Worm (Caenorhabditis elegans) whole organism, L4 larva: ENCODE results near the gene Y39B6A.5.
A peak's percentile ranks its signal among the peaks of the same experiment; 100 is the strongest.

ENCODE experiments used
- R02D3.7 ChIP-seq: fragments of 150-350 bp; sonication (generic microtip); optimal IDR thresholded peaks from 3 replicates; lab custom pipeline; 2014; ENCODE audit warnings: missing biosample characterization, missing genetic modification characterization
- T20F7.1 ChIP-seq: fragments of 200-800 bp; sonication (Bioruptor generic); optimal IDR thresholded peaks from 2 replicates; lab custom pipeline; 2018; ENCODE audit warnings: mild to moderate bottlenecking, missing genetic modification characterization, missing compliant biosample characterization
- Y48G9A.11 ChIP-seq: fragments of 200-800 bp; sonication (Bioruptor generic); IDR thresholded peaks from 2 replicates; pipeline ENCODE4 v1.3.6; 2022; ENCODE audit warnings: missing genetic modification reagents, missing genetic modification characterization, missing compliant biosample characterization
- Y5F2A.4 ChIP-seq: fragments of 200-800 bp; sonication (Bioruptor generic); optimal IDR thresholded peaks from 2 replicates; lab custom pipeline; 2018; ENCODE audit warnings: mild to moderate bottlenecking, missing genetic modification characterization, missing compliant biosample characterization
- Y75B8A.6 ChIP-seq: fragments of 200-800 bp; sonication (Bioruptor generic); IDR thresholded peaks from 2 replicates; pipeline ENCODE4 v1.3.6; 2022; ENCODE audit warnings: missing genetic modification reagents, missing genetic modification characterization, missing compliant biosample characterization
- aha-1 ChIP-seq: fragments of 150-350 bp; peaks from one replicate; lab custom pipeline; 2014; ENCODE audit warnings: missing biosample characterization, missing genetic modification characterization
- ama-1 ChIP-seq: fragments of 150-350 bp; optimal IDR thresholded peaks from 2 replicates; lab custom pipeline; 2014; ENCODE audit warnings: inconsistent platforms, mixed read lengths
- attf-4 ChIP-seq: sonication (generic microtip); optimal IDR thresholded peaks from 3 replicates; lab custom pipeline; 2017; ENCODE audit warnings: missing biosample characterization, missing genetic modification characterization
- ceh-28 ChIP-seq: fragments of 150-350 bp; optimal IDR thresholded peaks from 2 replicates; lab custom pipeline; 2014; ENCODE audit warnings: missing biosample characterization, missing genetic modification reagents, missing genetic modification characterization
- ceh-82 ChIP-seq: sonication (generic microtip); optimal IDR thresholded peaks from 2 replicates; lab custom pipeline; 2017; ENCODE audit warnings: missing biosample characterization, missing genetic modification characterization
- cey-2 ChIP-seq: sonication (generic microtip); optimal IDR thresholded peaks from 3 replicates; lab custom pipeline; 2017; ENCODE audit warnings: missing genetic modification characterization, mild to moderate bottlenecking, missing compliant biosample characterization, antibody characterized with exemption, borderline replicate concordance; ENCODE audit not compliant: insufficient read depth
- daf-12 ChIP-seq: fragments of 150-350 bp; optimal IDR thresholded peaks from 2 replicates; lab custom pipeline; 2014; ENCODE audit warnings: missing biosample characterization, missing genetic modification reagents, missing genetic modification characterization
- daf-16 ChIP-seq, 3 experiments: sonication (generic microtip); optimal IDR thresholded peaks; 2 replicates each; lab custom pipeline; 2016 to 2017; ENCODE audit warnings: missing genetic modification characterization in 3 of 3, missing genetic modification reagents in 3 of 3, mild to moderate bottlenecking in 2 of 3, missing compliant biosample characterization in 2 of 3, missing biosample characterization in 1 of 3, moderate library complexity in 1 of 3
- dpl-1 ChIP-seq: fragments of 150-350 bp; optimal IDR thresholded peaks from 2 replicates; lab custom pipeline; 2014; ENCODE audit warnings: missing biosample characterization, missing genetic modification reagents, missing genetic modification characterization
- dve-1 ChIP-seq: sonication (generic microtip); optimal IDR thresholded peaks from 2 replicates; lab custom pipeline; 2017; ENCODE audit warnings: antibody characterized with exemption, mild to moderate bottlenecking, missing genetic modification characterization, missing compliant biosample characterization; ENCODE audit not compliant: insufficient read depth
- fos-1 ChIP-seq: fragments of 150-350 bp; optimal IDR thresholded peaks from 2 replicates; lab custom pipeline; 2014; ENCODE audit warnings: missing biosample characterization, missing genetic modification characterization
- gei-8 ChIP-seq: fragments of 200-800 bp; sonication (Bioruptor generic); optimal IDR thresholded peaks from 2 replicates; lab custom pipeline; 2018; ENCODE audit warnings: mild to moderate bottlenecking, missing genetic modification characterization, missing compliant biosample characterization
- hlh-11 ChIP-seq: fragments of 200-800 bp; sonication (Bioruptor generic); optimal IDR thresholded peaks from 2 replicates; lab custom pipeline; 2018; ENCODE audit warnings: mild to moderate bottlenecking, missing genetic modification characterization, missing compliant biosample characterization
- hlh-30 ChIP-seq: sonication (generic microtip); optimal IDR thresholded peaks from 2 replicates; lab custom pipeline; 2017; ENCODE audit warnings: antibody characterized with exemption, mild to moderate bottlenecking, missing genetic modification characterization, missing compliant biosample characterization; ENCODE audit not compliant: insufficient read depth
- hmg-1.1 ChIP-seq: fragments of 200-800 bp; sonication (Bioruptor generic); IDR thresholded peaks from 2 replicates; pipeline ENCODE4 v1.3.6; 2022; ENCODE audit warnings: missing genetic modification reagents, missing genetic modification characterization, missing compliant biosample characterization
- lim-7 ChIP-seq: fragments of 200-800 bp; sonication (Bioruptor generic); IDR thresholded peaks from 2 replicates; pipeline ENCODE4 v1.3.6; 2022; ENCODE audit warnings: missing genetic modification characterization, missing compliant biosample characterization
- lin-15B ChIP-seq: fragments of 150-350 bp; sonication (generic microtip); optimal IDR thresholded peaks from 3 replicates; lab custom pipeline; 2014; ENCODE audit warnings: missing biosample characterization, missing genetic modification characterization
- lin-38 ChIP-seq: fragments of 200-800 bp; sonication (Bioruptor generic); IDR thresholded peaks from 2 replicates; pipeline ENCODE4 v1.3.6; 2022; ENCODE audit warnings: missing genetic modification reagents, missing genetic modification characterization, missing compliant biosample characterization
- lsy-2 ChIP-seq, 2 experiments: fragments of 150-350 bp in 1 of 2; sonication (generic microtip) in 1 of 2; optimal IDR thresholded peaks; 2 replicates each; lab custom pipeline; 2014 to 2017; ENCODE audit warnings: missing biosample characterization in 2 of 2, missing genetic modification characterization in 2 of 2
- madf-5 ChIP-seq, 2 experiments: fragments of 200-800 bp; sonication (Bioruptor generic); IDR thresholded peaks; 2 replicates each; pipeline ENCODE4 v1.3.6; 2022; ENCODE audit warnings: missing compliant biosample characterization in 2 of 2, missing genetic modification characterization in 2 of 2
- mdt-29 ChIP-seq: fragments of 200-800 bp; sonication (Bioruptor generic); IDR thresholded peaks from 2 replicates; pipeline ENCODE4 v1.3.6; 2022; ENCODE audit warnings: missing genetic modification reagents, missing genetic modification characterization, missing compliant biosample characterization
- mep-1 ChIP-seq: fragments of 150-350 bp; sonication (generic microtip); optimal IDR thresholded peaks from 3 replicates; lab custom pipeline; 2014; ENCODE audit warnings: missing biosample characterization, missing genetic modification characterization
- mes-2 ChIP-seq: sonication (generic microtip); optimal IDR thresholded peaks from 2 replicates; lab custom pipeline; 2016; ENCODE audit warnings: missing genotype, mild to moderate bottlenecking, missing genetic modification characterization, missing compliant biosample characterization; ENCODE audit not compliant: poor library complexity, severe bottlenecking
- mxl-2 ChIP-seq: fragments of 200-800 bp; sonication (Bioruptor generic); conservative IDR thresholded peaks from 2 replicates; pipeline ENCODE4 v1.3.6; 2022; ENCODE audit warnings: missing genetic modification reagents, missing genetic modification characterization, missing compliant biosample characterization
- nhr-11 ChIP-seq: fragments of 150-350 bp; optimal IDR thresholded peaks from 2 replicates; lab custom pipeline; 2014; ENCODE audit warnings: missing biosample characterization, missing genetic modification characterization
- nhr-25 ChIP-seq: sonication (generic microtip); optimal IDR thresholded peaks from 2 replicates; lab custom pipeline; 2017; ENCODE audit warnings: missing genetic modification characterization, mild to moderate bottlenecking, missing compliant biosample characterization, antibody characterized with exemption, moderate library complexity, borderline replicate concordance; ENCODE audit not compliant: insufficient read depth
- nhr-6 ChIP-seq: fragments of 150-350 bp; optimal IDR thresholded peaks from 2 replicates; lab custom pipeline; 2014; ENCODE audit warnings: missing biosample characterization, missing genetic modification characterization
- pha-4 ChIP-seq, 2 experiments: fragments of 150-350 bp in 1 of 2; fragments of 200-800 bp in 1 of 2; sonication (Bioruptor generic) in 1 of 2; IDR thresholded peaks in 1 of 2; optimal IDR thresholded peaks in 1 of 2; 2 replicates each; pipeline versions ENCODE4 v1.3.6 to Lab custom; 2014 to 2022; ENCODE audit warnings: missing genetic modification characterization in 2 of 2, missing genetic modification reagents in 2 of 2, missing biosample characterization in 1 of 2, missing compliant biosample characterization in 1 of 2
- php-3 ChIP-seq: fragments of 200-800 bp; sonication (Bioruptor generic); IDR thresholded peaks from 2 replicates; pipeline ENCODE4 v1.3.6; 2022; ENCODE audit warnings: missing genetic modification reagents, missing genetic modification characterization, missing compliant biosample characterization
- rbr-2 ChIP-seq: sonication (generic microtip); optimal IDR thresholded peaks from 2 replicates; lab custom pipeline; 2016; ENCODE audit warnings: missing genotype, missing genetic modification characterization, missing compliant biosample characterization
- set-16 ChIP-seq: fragments of 200-800 bp; sonication (Bioruptor generic); IDR thresholded peaks from 2 replicates; pipeline ENCODE4 v1.3.6; 2022; ENCODE audit warnings: missing genetic modification reagents, missing genetic modification characterization, missing compliant biosample characterization
- skn-1 ChIP-seq: fragments of 150-350 bp; optimal IDR thresholded peaks from 2 replicates; lab custom pipeline; 2014; ENCODE audit warnings: missing biosample characterization, missing genetic modification characterization
- unc-130 ChIP-seq: sonication (generic microtip); optimal IDR thresholded peaks from 2 replicates; lab custom pipeline; 2016; ENCODE audit warnings: missing genetic modification reagents, missing genetic modification characterization, missing compliant biosample characterization
- unc-62 ChIP-seq, 3 experiments: fragments of 150-350 bp in 1 of 3; sonication (generic microtip); optimal IDR thresholded peaks in 2 of 3; peaks in 1 of 3; 1 replicate in 1 of 3; 2 replicates in 2 of 3; lab custom pipeline; 2014 to 2017; ENCODE audit warnings: missing biosample characterization in 3 of 3, missing genetic modification characterization in 3 of 3, missing genetic modification reagents in 3 of 3, missing genotype in 1 of 3
- zfp-2 ChIP-seq: sonication (generic microtip); optimal IDR thresholded peaks from 2 replicates; lab custom pipeline; 2016; ENCODE audit warnings: mild to moderate bottlenecking, missing genetic modification characterization, missing compliant biosample characterization
- zfp-3 ChIP-seq: fragments of 200-800 bp; sonication (Bioruptor generic); conservative IDR thresholded peaks from 2 replicates; pipeline ENCODE4 v1.3.6; 2022; ENCODE audit warnings: missing genetic modification reagents, missing genetic modification characterization, missing compliant biosample characterization
- ztf-7 ChIP-seq: fragments of 150-350 bp; optimal IDR thresholded peaks from 2 replicates; lab custom pipeline; 2014; ENCODE audit warnings: missing biosample characterization, missing genetic modification characterization

The Y39B6A.5 gene

DNA sequence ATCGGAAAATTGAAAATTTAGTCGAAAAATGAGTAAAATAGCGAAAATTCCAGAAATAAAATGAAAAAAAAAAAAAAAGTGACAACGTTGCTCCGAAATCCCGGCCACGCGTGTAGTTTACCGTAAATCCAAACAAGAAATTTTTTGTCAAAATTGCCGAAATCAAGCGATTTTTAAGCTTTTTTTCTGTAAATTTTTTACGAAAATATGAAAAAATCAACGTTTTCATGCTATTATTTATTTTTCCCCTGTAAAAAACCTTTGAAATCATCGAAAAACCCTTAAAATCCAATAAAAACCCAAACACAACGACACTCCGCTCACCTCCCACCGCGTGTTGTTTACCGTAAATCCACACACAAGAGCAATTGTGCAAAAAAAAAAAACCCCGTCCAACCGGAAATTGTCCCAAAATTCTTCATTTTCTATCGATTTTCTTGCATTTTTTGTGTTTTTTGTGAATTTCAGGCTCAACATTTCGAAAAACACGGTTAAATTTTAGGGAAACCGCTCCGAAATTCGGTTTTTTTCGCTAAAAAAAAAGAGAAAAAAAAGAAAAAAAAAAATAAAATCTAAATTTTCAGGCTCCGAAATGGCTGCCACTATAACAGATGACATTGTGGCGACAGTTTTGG is 31.4 kb upstream of the Y39B6A.5 start, which contains the start of the genes Y39B6A.3 and pph-5:
Y39B6A.3 (minus strand) TSS at position 51 of the 635 bp plus-strand sequence.
pph-5 (plus strand) TSS at position 585 of the 635 bp plus-strand sequence.
- 0 out of 2 replicates have a peak, but pooled peaks have one; percentile 26 for TF ChIP-seq hmg-1.1 (GFP tag; lab: Robert Waterston, UW)
- TF ChIP-seq fos-1: no peak
- no peak for TF ChIP-seq lin-15B (tag; lab: Kevin White, UChicago)
- peak; percentile 99 for TF ChIP-seq Y48G9A.11 (GFP tag; lab: Robert Waterston, UW)
- peak; percentile 14 for TF ChIP-seq nhr-11 (tag; lab: Kevin White, UChicago)
- peak; percentile 94 for TF ChIP-seq R02D3.7
- TF ChIP-seq dpl-1: peak; percentile 37
- TF ChIP-seq zfp-3 (GFP tag; lab: Robert Waterston, UW): no peak
- TF ChIP-seq aha-1: peak; percentile 24
- no peak for TF ChIP-seq mdt-29
- peak; percentile 100 for TF ChIP-seq T20F7.1
- no peak for TF ChIP-seq daf-12
- no peak for TF ChIP-seq ama-1 (lab: Kevin White, UChicago)
- no peak for TF ChIP-seq Y5F2A.4 (GFP tag; lab: Kevin White, UChicago)
- peak; percentile 19 for TF ChIP-seq dve-1 (tag; lab: Kevin White, UChicago)
- peak; percentile 48 for TF ChIP-seq mes-2
- peak; percentile 48 for TF ChIP-seq mep-1 (tag; lab: Kevin White, UChicago)
- TF ChIP-seq rbr-2 (tag; lab: Kevin White, UChicago): peak; percentile 35
- TF ChIP-seq lsy-2 (tag; optimal IDR thresholded peaks at IDR 0.05; lab: Kevin White, UChicago): peak in 1 of 2 experiments; percentile 42

DNA sequence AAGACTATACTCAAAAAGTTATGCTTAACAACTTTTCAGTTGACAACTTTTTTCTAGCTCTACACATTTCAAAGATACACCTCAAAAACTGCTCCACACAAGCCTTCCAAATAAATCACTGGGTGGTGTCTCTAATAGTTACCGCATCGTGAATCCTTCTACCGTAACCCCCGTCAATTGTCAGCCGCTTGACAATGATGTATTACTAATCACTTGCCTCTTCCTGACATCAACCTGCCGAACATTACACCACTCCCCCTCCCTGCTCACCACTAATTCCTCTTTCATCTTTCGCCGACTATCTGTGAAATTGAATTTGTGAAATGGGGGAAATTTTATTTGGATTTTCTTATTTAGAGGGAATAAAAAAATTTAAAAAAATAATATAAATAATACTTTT is 23.0 kb upstream of the Y39B6A.5 start:
- TF ChIP-seq aha-1 (no peak), unc-130 (GFP tag; lab: Kevin White, UChicago) (no peak), php-3 (no peak)

DNA sequence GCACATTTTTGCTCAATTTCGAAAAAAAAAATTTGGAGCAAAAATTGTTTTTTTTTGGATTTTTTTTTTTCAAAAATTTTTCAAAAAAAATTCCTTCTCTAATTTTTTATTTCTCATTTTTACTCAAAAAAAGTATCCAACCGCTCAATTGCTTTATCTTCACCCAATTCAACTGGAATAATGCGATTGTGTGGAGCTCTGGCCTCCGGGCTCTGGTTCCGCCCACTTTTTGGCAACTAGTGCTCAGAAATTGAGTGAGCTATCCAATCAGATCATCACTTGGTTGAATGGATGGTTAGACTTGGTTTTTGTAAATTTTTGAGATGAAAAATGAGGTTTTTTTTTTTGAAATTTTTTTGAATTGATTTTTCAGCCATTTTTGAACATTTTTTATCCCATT is 20.2 kb upstream of the Y39B6A.5 start:
- TF ChIP-seq Y75B8A.6 (GFP tag; lab: Robert Waterston, UW) (no peak), ztf-7 (tag; lab: Kevin White, UChicago) (no peak), hlh-30 (no peak), php-3 (no peak), zfp-2 (tag; lab: Kevin White, UChicago) (no peak), lim-7 (GFP tag; lab: Robert Waterston, UW) (no peak), nhr-6 (tag; lab: Kevin White, UChicago) (no peak), lin-15B (tag; lab: Kevin White, UChicago) (no peak), cey-2 (tag; lab: Kevin White, UChicago) (no peak)
- TF ChIP-seq, all 104 proteins: peak for 0

DNA sequence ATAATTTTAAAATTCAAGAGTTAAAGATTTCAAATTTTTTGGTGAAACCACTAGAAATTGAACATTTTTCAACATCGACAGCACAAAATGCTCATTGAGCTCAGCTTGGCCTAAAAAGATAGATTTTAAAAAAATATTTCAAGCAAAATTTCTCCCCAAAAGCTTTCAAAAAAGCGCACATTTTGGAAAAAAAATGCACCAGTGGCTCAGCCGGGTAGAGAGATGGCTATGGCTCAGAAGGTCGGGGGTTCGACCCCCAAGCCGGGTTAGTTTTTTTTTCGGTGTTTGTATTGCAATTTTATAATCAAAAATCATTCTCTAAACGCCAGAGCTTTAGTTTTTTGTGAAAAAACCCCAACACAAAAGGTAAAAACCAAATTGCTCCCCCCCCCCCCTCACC is 19.1 kb upstream of the Y39B6A.5 start:
- peak; percentile 42; the same call in 1 of the 2 replicates for TF ChIP-seq lin-38 (GFP tag; lab: Robert Waterston, UW)
- 0 out of 2 replicates have a peak, but pooled peaks have one; percentile 11 for TF ChIP-seq set-16 (GFP tag; lab: Robert Waterston, UW)
- no peak for TF ChIP-seq lim-7 (GFP tag; lab: Robert Waterston, UW)

DNA sequence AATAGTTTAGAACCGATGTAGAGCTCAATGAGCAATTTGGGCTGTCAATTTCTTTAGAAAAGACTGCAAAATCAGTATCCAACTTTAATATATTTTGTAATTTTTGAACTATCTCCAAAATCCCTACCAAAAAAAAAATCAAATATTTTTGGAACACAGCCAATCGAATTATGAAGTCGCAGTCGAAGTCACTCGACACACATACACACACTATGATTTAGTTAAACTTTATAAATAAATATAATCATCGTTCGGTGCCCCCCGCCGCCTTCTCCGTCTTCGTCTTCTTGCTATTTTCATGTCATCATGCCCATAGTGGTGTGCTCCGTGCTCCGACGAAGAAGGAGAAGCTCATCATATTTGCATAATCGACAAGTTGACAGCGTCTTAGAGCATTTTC is 18.4 kb upstream of the Y39B6A.5 start:
- no peak for TF ChIP-seq unc-62 (GFP tag; optimal IDR thresholded peaks at IDR 0.05 in 1 of 2; lab: Kevin White, UChicago)
- TF ChIP-seq unc-62 (tag; optimal IDR thresholded peaks at IDR 0.05; lab: Kevin White, UChicago): no peak
- TF ChIP-seq hlh-11 (tag; lab: Kevin White, UChicago): no peak
- TF ChIP-seq daf-16 (GFP tag; optimal IDR thresholded peaks at IDR 0.05; lab: Kevin White, UChicago): no peak
- TF ChIP-seq daf-16 (tag; optimal IDR thresholded peaks at IDR 0.05; lab: Kevin White, UChicago): no peak
- TF ChIP-seq set-16 (GFP tag; lab: Robert Waterston, UW): no peak
- no peak for TF ChIP-seq madf-5 (GFP tag; IDR thresholded peaks at IDR 0.05; lab: Robert Waterston, UW)
- TF ChIP-seq gei-8 (GFP tag; lab: Kevin White, UChicago): no peak
- TF ChIP-seq attf-4: no peak
- no peak for TF ChIP-seq ceh-28 (tag; lab: Kevin White, UChicago)
- no peak for TF ChIP-seq nhr-25 (tag; lab: Kevin White, UChicago)
- TF ChIP-seq ceh-82 (tag; lab: Kevin White, UChicago): no peak
- TF ChIP-seq mxl-2 (GFP tag; lab: Robert Waterston, UW): no peak
- no peak for TF ChIP-seq skn-1 (tag; lab: Kevin White, UChicago)
- no peak for TF ChIP-seq pha-4 (GFP tag; IDR thresholded peaks at IDR 0.05; lab: Robert Waterston, UW)
- TF ChIP-seq pha-4 (tag; optimal IDR thresholded peaks at IDR 0.05; lab: Kevin White, UChicago): no peak
